Worm (Caenorhabditis elegans) whole organism, early embryonic: ENCODE results near the gene dmsr-8.

Experiments
- F13C5.2 ChIP-seq: sonication (generic microtip); optimal IDR thresholded peaks from 2 replicates; lab custom pipeline; 2017; ENCODE audit warnings: mild to moderate bottlenecking, missing genetic modification characterization, inconsistent platforms, missing compliant biosample characterization
- aly-1 ChIP-seq: sonication (generic microtip); optimal IDR thresholded peaks from 2 replicates; lab custom pipeline; 2016; ENCODE audit warnings: missing genetic modification characterization, missing compliant biosample characterization
- ama-1 ChIP-seq: fragments of 150-350 bp; optimal IDR thresholded peaks from 2 replicates; lab custom pipeline; 2014
- ceh-13 ChIP-seq: fragments of 200-800 bp; sonication (Bioruptor generic); optimal IDR thresholded peaks from 2 replicates; lab custom pipeline; 2018; ENCODE audit warnings: mild to moderate bottlenecking, missing genetic modification characterization, missing compliant biosample characterization
- ceh-36 ChIP-seq: sonication (generic microtip); optimal IDR thresholded peaks from 2 replicates; lab custom pipeline; 2016; ENCODE audit warnings: missing genetic modification characterization, inconsistent platforms, missing compliant biosample characterization
- ets-7 ChIP-seq: sonication (generic microtip); optimal IDR thresholded peaks from 2 replicates; lab custom pipeline; 2016; ENCODE audit warnings: missing genotype, missing genetic modification characterization, missing compliant biosample characterization
- hmg-4 ChIP-seq: fragments of 200-800 bp; sonication (Bioruptor generic); optimal IDR thresholded peaks from 2 replicates; lab custom pipeline; 2018; ENCODE audit warnings: mild to moderate bottlenecking, missing genetic modification characterization, missing compliant biosample characterization
- hnd-1 ChIP-seq: sonication (generic microtip); optimal IDR thresholded peaks from 2 replicates; lab custom pipeline; 2016; ENCODE audit warnings: missing genetic modification characterization, missing compliant biosample characterization
- pes-1 ChIP-seq: fragments of 200-800 bp; sonication (Bioruptor generic); IDR thresholded peaks from 2 replicates; pipeline ENCODE4 v1.3.6; 2022; ENCODE audit warnings: missing genetic modification reagents, missing genetic modification characterization, missing compliant biosample characterization
- sea-1 ChIP-seq: fragments of 200-800 bp; sonication (Bioruptor generic); conservative IDR thresholded peaks from 2 replicates; pipeline ENCODE4 v1.3.6; 2022; ENCODE audit warnings: missing genetic modification characterization, missing compliant biosample characterization
- tbx-11 ChIP-seq: fragments of 200-800 bp; sonication (Bioruptor generic); IDR thresholded peaks from 2 replicates; pipeline ENCODE4 v1.3.6; 2022; ENCODE audit warnings: missing genetic modification characterization, missing compliant biosample characterization
- tbx-37 ChIP-seq: fragments of 200-800 bp; sonication (Bioruptor generic); conservative IDR thresholded peaks from 2 replicates; pipeline ENCODE4 v1.3.6; 2022; ENCODE audit warnings: missing genetic modification reagents, missing genetic modification characterization, missing compliant biosample characterization
- tra-4 ChIP-seq: sonication (generic microtip); optimal IDR thresholded peaks from 2 replicates; lab custom pipeline; 2017; ENCODE audit warnings: missing genetic modification characterization, missing compliant biosample characterization

ce11 chrV:10548981-10549380 is 34.8 kb upstream of the dmsr-8 start, which contains the start of gene srd-34:
- TF ChIP-seq F13C5.2 (no peak), hnd-1 (tag; lab: Kevin White, UChicago) (no peak), sea-1 (no peak), ama-1 (lab: Kevin White, UChicago) (no peak), aly-1 (no peak), ets-7 (tag; lab: Kevin White, UChicago) (no peak), hmg-4 (no peak), tra-4 (tag; lab: Kevin White, UChicago) (no peak), tbx-37 (GFP tag; lab: Robert Waterston, UW) (no peak), ceh-13 (GFP tag; lab: Kevin White, UChicago) (no peak), pes-1 (GFP tag; lab: Robert Waterston, UW) (no peak), tbx-11 (GFP tag; lab: Robert Waterston, UW) (no peak), ceh-36 (tag; lab: Kevin White, UChicago) (no peak)
